Worm (Caenorhabditis elegans) whole organism, young adult: ENCODE measurements around the gene alh-7.

ENCODE experiments used
- B0019.2 ChIP-seq: fragments of 200-800 bp; sonication (Bioruptor generic); conservative IDR thresholded peaks from 2 replicates; pipeline ENCODE4 v1.3.6; 2022; ENCODE audit warnings: missing genetic modification reagents, missing genetic modification characterization, missing compliant biosample characterization
- B0336.3 ChIP-seq: fragments of 200-800 bp; sonication (Bioruptor generic); IDR thresholded peaks from 2 replicates; pipeline ENCODE4 v1.3.6; 2022; ENCODE audit warnings: missing genetic modification characterization, missing compliant biosample characterization
- C06A6.2 ChIP-seq: fragments of 200-800 bp; sonication (Bioruptor generic); conservative IDR thresholded peaks from 2 replicates; pipeline ENCODE4 v1.3.6; 2022; ENCODE audit warnings: missing genetic modification characterization, missing compliant biosample characterization
- F37B4.10 ChIP-seq: fragments of 200-800 bp; sonication (Bioruptor generic); IDR thresholded peaks from 2 replicates; pipeline ENCODE4 v1.3.6; 2022; ENCODE audit warnings: missing genetic modification characterization, missing compliant biosample characterization
- T07F8.4 ChIP-seq: sonication (generic microtip); optimal IDR thresholded peaks from 2 replicates; lab custom pipeline; 2016; ENCODE audit warnings: mild to moderate bottlenecking, missing genetic modification characterization, moderate library complexity, missing compliant biosample characterization
- Y95B8A.8 ChIP-seq: fragments of 200-800 bp; sonication (Bioruptor generic); IDR thresholded peaks from 2 replicates; pipeline ENCODE4 v1.3.6; 2022; ENCODE audit warnings: missing genetic modification reagents, missing genetic modification characterization, missing compliant biosample characterization
- aptf-3 ChIP-seq: fragments of 200-800 bp; sonication (Bioruptor generic); IDR thresholded peaks from 2 replicates; pipeline ENCODE4 v1.3.6; 2022; ENCODE audit warnings: missing genetic modification characterization, missing compliant biosample characterization
- athp-1 ChIP-seq: sonication (generic microtip); optimal IDR thresholded peaks from 2 replicates; lab custom pipeline; 2017; ENCODE audit warnings: mild to moderate bottlenecking, missing genetic modification characterization, missing compliant biosample characterization
- bed-1 ChIP-seq: fragments of 200-800 bp; sonication (Bioruptor generic); IDR thresholded peaks from 2 replicates; pipeline ENCODE4 v1.3.6; 2022; ENCODE audit warnings: missing genetic modification reagents, missing genetic modification characterization, missing compliant biosample characterization
- bed-2 ChIP-seq: fragments of 200-800 bp; sonication (Bioruptor generic); IDR thresholded peaks from 2 replicates; pipeline ENCODE4 v1.3.6; 2022; ENCODE audit warnings: missing genetic modification reagents, missing genetic modification characterization, missing compliant biosample characterization
- cebp-2 ChIP-seq: fragments of 200-800 bp; sonication (Bioruptor generic); IDR thresholded peaks from 2 replicates; pipeline ENCODE4 v1.3.6; 2022; ENCODE audit warnings: missing genetic modification characterization, missing compliant biosample characterization
- ceh-100 ChIP-seq: fragments of 200-800 bp; sonication (Bioruptor generic); IDR thresholded peaks from 2 replicates; pipeline ENCODE4 v1.3.6; 2022; ENCODE audit warnings: missing genetic modification reagents, missing genetic modification characterization, missing compliant biosample characterization
- dox-1 ChIP-seq: fragments of 200-800 bp; sonication (Bioruptor generic); IDR thresholded peaks from 2 replicates; pipeline ENCODE4 v1.3.6; 2022; ENCODE audit warnings: missing genetic modification reagents, missing genetic modification characterization, missing compliant biosample characterization
- dpff-1 ChIP-seq: sonication (generic microtip); optimal IDR thresholded peaks from 2 replicates; lab custom pipeline; 2017; ENCODE audit warnings: mild to moderate bottlenecking, missing genetic modification characterization, missing compliant biosample characterization
- efl-1 ChIP-seq: fragments of 150-350 bp; optimal IDR thresholded peaks from 2 replicates; lab custom pipeline; 2014; ENCODE audit warnings: missing biosample characterization, missing genetic modification reagents, missing genetic modification characterization
- egl-18 ChIP-seq: fragments of 200-800 bp; sonication (Bioruptor generic); IDR thresholded peaks from 2 replicates; pipeline ENCODE4 v1.3.6; 2022; ENCODE audit warnings: missing genetic modification reagents, missing genetic modification characterization, missing compliant biosample characterization
- egrh-3 ChIP-seq: fragments of 200-800 bp; sonication (Bioruptor generic); IDR thresholded peaks from 2 replicates; pipeline ENCODE4 v1.3.6; 2022; ENCODE audit warnings: missing genetic modification reagents, missing genetic modification characterization, missing compliant biosample characterization
- hrde-1 ChIP-seq: sonication (generic microtip); optimal IDR thresholded peaks from 2 replicates; lab custom pipeline; 2016; ENCODE audit warnings: missing genetic modification characterization, mild to moderate bottlenecking, missing compliant biosample characterization, moderate library complexity, missing genotype, missing genetic modification reagents, borderline replicate concordance
- let-526 ChIP-seq: fragments of 200-800 bp; sonication (Bioruptor generic); IDR thresholded peaks from 2 replicates; pipeline ENCODE4 v1.3.6; 2022; ENCODE audit warnings: missing genetic modification reagents, missing genetic modification characterization, missing compliant biosample characterization
- lin-26 ChIP-seq: fragments of 200-800 bp; sonication (Bioruptor generic); IDR thresholded peaks from 2 replicates; pipeline ENCODE4 v1.3.6; 2022; ENCODE audit warnings: missing genetic modification reagents, missing genetic modification characterization, missing compliant biosample characterization
- lsl-1 ChIP-seq: fragments of 200-800 bp; sonication (Bioruptor generic); optimal IDR thresholded peaks from 2 replicates; lab custom pipeline; 2018; ENCODE audit warnings: mild to moderate bottlenecking, missing genetic modification characterization, moderate library complexity, missing compliant biosample characterization
- lsy-27 ChIP-seq: sonication (generic microtip); optimal IDR thresholded peaks from 2 replicates; lab custom pipeline; 2017; ENCODE audit warnings: missing genetic modification characterization, mild to moderate bottlenecking, missing compliant biosample characterization, antibody characterized with exemption, missing genotype, borderline replicate concordance; ENCODE audit not compliant: insufficient read depth
- madf-10 ChIP-seq: sonication (generic microtip); optimal IDR thresholded peaks from 2 replicates; lab custom pipeline; 2016; ENCODE audit warnings: mild to moderate bottlenecking, missing genetic modification characterization, missing compliant biosample characterization
- madf-3 ChIP-seq: fragments of 200-800 bp; sonication (Bioruptor generic); IDR thresholded peaks from 2 replicates; pipeline ENCODE4 v1.3.6; 2022; ENCODE audit warnings: missing genetic modification reagents, missing genetic modification characterization, missing compliant biosample characterization
- madf-6 ChIP-seq: fragments of 200-800 bp; sonication (Bioruptor generic); IDR thresholded peaks from 2 replicates; pipeline ENCODE4 v1.3.6; 2022; ENCODE audit warnings: missing genetic modification reagents, missing genetic modification characterization, missing compliant biosample characterization
- mel-28 ChIP-seq: sonication (generic microtip); optimal IDR thresholded peaks from 2 replicates; lab custom pipeline; 2016; ENCODE audit warnings: borderline replicate concordance, mild to moderate bottlenecking, missing genetic modification characterization, missing compliant biosample characterization
- mes-4 ChIP-seq: sonication (generic microtip); optimal IDR thresholded peaks from 2 replicates; lab custom pipeline; 2016; ENCODE audit warnings: missing genotype, missing genetic modification characterization, missing compliant biosample characterization
- mxl-1 ChIP-seq: sonication (generic microtip); optimal IDR thresholded peaks from 2 replicates; lab custom pipeline; 2016; ENCODE audit warnings: missing genetic modification characterization, missing compliant biosample characterization
- nfyb-1 ChIP-seq: fragments of 200-800 bp; sonication (Bioruptor generic); IDR thresholded peaks from 2 replicates; pipeline ENCODE4 v1.3.6; 2022; ENCODE audit warnings: missing genetic modification reagents, missing genetic modification characterization, missing compliant biosample characterization
- nhr-120 ChIP-seq: fragments of 200-800 bp; sonication (Bioruptor generic); IDR thresholded peaks from 2 replicates; pipeline ENCODE4 v1.3.6; 2022; ENCODE audit warnings: missing genetic modification characterization, missing compliant biosample characterization
- nhr-90 ChIP-seq: sonication (generic microtip); optimal IDR thresholded peaks from 2 replicates; lab custom pipeline; 2016; ENCODE audit warnings: missing genotype, mild to moderate bottlenecking, missing genetic modification characterization, missing compliant biosample characterization
- repo-1 ChIP-seq: sonication (generic microtip); optimal IDR thresholded peaks from 2 replicates; lab custom pipeline; 2017; ENCODE audit warnings: mild to moderate bottlenecking, missing genetic modification characterization, missing compliant biosample characterization
- sea-2 ChIP-seq: fragments of 200-800 bp; sonication (Bioruptor generic); IDR thresholded peaks from 2 replicates; pipeline ENCODE4 v1.3.6; 2022; ENCODE audit warnings: missing genetic modification characterization, missing compliant biosample characterization
- snpc-1.3 ChIP-seq: sonication (generic microtip); optimal IDR thresholded peaks from 2 replicates; lab custom pipeline; 2017; ENCODE audit warnings: missing genetic modification characterization, mild to moderate bottlenecking, missing compliant biosample characterization, antibody characterized with exemption, moderate library complexity, missing genotype, missing genetic modification reagents; ENCODE audit not compliant: insufficient read depth
- snpc-3.4 ChIP-seq: sonication (generic microtip); optimal IDR thresholded peaks from 2 replicates; lab custom pipeline; 2017; ENCODE audit warnings: missing genetic modification characterization, mild to moderate bottlenecking, missing compliant biosample characterization, antibody characterized with exemption, moderate library complexity, missing genotype, missing genetic modification reagents
- sptf-2 ChIP-seq: fragments of 200-800 bp; sonication (Bioruptor generic); optimal IDR thresholded peaks from 2 replicates; lab custom pipeline; 2018; ENCODE audit warnings: mild to moderate bottlenecking, missing genetic modification characterization, missing compliant biosample characterization
- tlf-1 ChIP-seq: fragments of 200-800 bp; sonication (Bioruptor generic); optimal IDR thresholded peaks from 2 replicates; lab custom pipeline; 2018; ENCODE audit warnings: mild to moderate bottlenecking, missing genetic modification characterization, missing compliant biosample characterization
- zfh-2 ChIP-seq: fragments of 200-800 bp; sonication (Bioruptor generic); conservative IDR thresholded peaks from 2 replicates; pipeline ENCODE4 v1.3.6; 2022; ENCODE audit warnings: missing genetic modification reagents, missing genetic modification characterization, missing compliant biosample characterization
- ztf-25 ChIP-seq: fragments of 200-800 bp; sonication (Bioruptor generic); IDR thresholded peaks from 2 replicates; pipeline ENCODE4 v1.3.6; 2022; ENCODE audit warnings: missing genetic modification reagents, missing genetic modification characterization, missing compliant biosample characterization
- ztf-26 ChIP-seq: sonication (generic microtip); optimal IDR thresholded peaks from 2 replicates; lab custom pipeline; 2017; ENCODE audit warnings: missing genetic modification characterization, missing compliant biosample characterization
- ztf-28 ChIP-seq: fragments of 200-800 bp; sonication (Bioruptor generic); IDR thresholded peaks from 2 replicates; pipeline ENCODE4 v1.3.6; 2022; ENCODE audit warnings: missing genetic modification reagents, missing genetic modification characterization, missing compliant biosample characterization

alh-7 gene

ce11 chrII:13494762-13495161 is 3.2 kb upstream of the alh-7 start (continued):
- TF ChIP-seq athp-1 (tag; lab: Kevin White, UChicago) = peak; percentile 88
- peak; percentile 9 for TF ChIP-seq snpc-3.4 (tag; lab: Kevin White, UChicago)
- no peak for TF ChIP-seq mxl-1 (tag; lab: Kevin White, UChicago)
- no peak for TF ChIP-seq ztf-25
- TF ChIP-seq tlf-1 = no peak
- TF ChIP-seq lsl-1 (GFP tag; lab: Kevin White, UChicago) = peak; percentile 75

ce11 chrII:13494175-13494650 is 2.6 kb upstream of the alh-7 start, which contains the start of gene ndua-7:
TSS of gene ndua-7 (minus strand) at chrII:13494600.
- TF ChIP-seq sptf-2 (GFP tag; lab: Kevin White, UChicago) (no peak), nfyb-1 (no peak), cebp-2 (GFP tag; lab: Robert Waterston, UW) (0 out of 2 replicates have a peak, but pooled peaks have one; percentile 15), let-526 (GFP tag; lab: Robert Waterston, UW) (no peak), egrh-3 (peak; percentile 67; the same call in 1 of the 2 replicates), mel-28 (tag; lab: Kevin White, UChicago) (no peak), mxl-1 (tag; lab: Kevin White, UChicago) (no peak), sea-2 (GFP tag; lab: Robert Waterston, UW) (no peak), zfh-2 (GFP tag; lab: Robert Waterston, UW) (peak; percentile 75), nhr-120 (no peak), hrde-1 (tag; lab: Kevin White, UChicago) (no peak), madf-3 (GFP tag; lab: Robert Waterston, UW) (no peak)

- TF ChIP-seq zfh-2 (GFP tag; lab: Robert Waterston, UW) (0 out of 2 replicates have a peak, but pooled peaks have one; percentile 39), madf-3 (GFP tag; lab: Robert Waterston, UW) (0 out of 2 replicates have a peak, but pooled peaks have one; percentile 24), madf-6 (peak; percentile 31; the same call in 1 of the 2 replicates), B0019.2 (GFP tag; lab: Robert Waterston, UW) (no peak), B0336.3 (GFP tag; lab: Robert Waterston, UW) (peak; percentile 34; the same call in 1 of the 2 replicates), efl-1 (GFP tag; lab: Kevin White, UChicago) (no peak)
- TF ChIP-seq, all 124 proteins: peak for 4
These were observed 1.4 kb upstream of the alh-7 start, which contains the start of gene F45H10.2 for ce11 chrII:13492948-13493347. TSS of gene F45H10.2 (minus strand) at chrII:13493048.

- no peak for TF ChIP-seq C06A6.2
- TF ChIP-seq lin-26 (GFP tag; lab: Robert Waterston, UW) = 0 out of 2 replicates have a peak, but pooled peaks have one; percentile 58
- no peak for TF ChIP-seq bed-2 (GFP tag; lab: Robert Waterston, UW)
- TF ChIP-seq ztf-26 (tag; lab: Kevin White, UChicago) = no peak
- peak; percentile 82 for TF ChIP-seq zfh-2 (GFP tag; lab: Robert Waterston, UW)
- no peak for TF ChIP-seq ztf-25
These were observed 1.7 kb downstream of the alh-7 start for ce11 chrII:13489896-13490295.

- peak; percentile 11; the same call in 1 of the 2 replicates for TF ChIP-seq egrh-3
- no peak for TF ChIP-seq egl-18 (GFP tag; lab: Robert Waterston, UW)
- no peak for TF ChIP-seq repo-1 (tag; lab: Kevin White, UChicago)
- no peak for TF ChIP-seq madf-10 (tag; lab: Kevin White, UChicago)
- no peak for TF ChIP-seq nhr-90 (tag; lab: Kevin White, UChicago)
- TF ChIP-seq ceh-100 = no peak
- TF ChIP-seq mes-4 (tag; lab: Kevin White, UChicago) = no peak
- TF ChIP-seq Y95B8A.8 (GFP tag; lab: Robert Waterston, UW) = 0 out of 2 replicates have a peak, but pooled peaks have one; percentile 27
- no peak for TF ChIP-seq F37B4.10 (GFP tag; lab: Robert Waterston, UW)
- peak; percentile 60; the same call in 1 of the 2 replicates for TF ChIP-seq zfh-2 (GFP tag; lab: Robert Waterston, UW)
- TF ChIP-seq snpc-1.3 (tag; lab: Kevin White, UChicago) = no peak
- TF ChIP-seq lsy-27 (tag; lab: Kevin White, UChicago) = no peak
- TF ChIP-seq aptf-3 = no peak
- no peak for TF ChIP-seq ztf-28
- TF ChIP-seq dox-1 (GFP tag; lab: Robert Waterston, UW) = no peak
- no peak for TF ChIP-seq dpff-1 (tag; lab: Kevin White, UChicago)
- TF ChIP-seq T07F8.4 (tag; lab: Kevin White, UChicago) = no peak
- 0 out of 2 replicates have a peak, but pooled peaks have one; percentile 29 for TF ChIP-seq bed-1 (GFP tag; lab: Robert Waterston, UW)
These were observed 4.0 kb downstream of the alh-7 start for ce11 chrII:13487563-13487962.
